Worm (Caenorhabditis elegans): ENCODE data around the gene C49H3.6.

C49H3.6 gene

DNA sequence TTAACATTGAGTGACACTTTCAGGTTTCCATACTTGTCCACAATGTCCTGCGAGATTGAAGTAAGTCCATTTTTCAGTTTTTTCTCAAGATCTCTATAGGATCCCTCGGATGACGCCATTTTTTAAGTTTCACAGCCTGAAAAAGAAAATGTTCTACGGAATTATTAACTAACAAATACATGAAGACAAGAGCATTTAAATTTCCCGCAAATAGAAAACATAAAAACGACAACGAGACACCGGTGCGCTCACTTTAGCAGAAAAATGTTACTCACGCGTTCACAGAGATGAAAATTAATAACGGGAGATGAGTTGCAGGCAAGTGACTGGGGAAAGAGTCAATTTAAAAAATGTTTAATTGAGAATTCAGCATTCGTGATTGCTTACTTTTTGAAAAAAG, 42.9 kb downstream of the C49H3.6 start, which contains the start of gene czw-1:
TSS of gene czw-1 (minus strand) at position 369 of the 400 bp plus-strand sequence.
- TF ChIP-seq nhr-76 (tag; optimal IDR thresholded peaks at IDR 0.05) (no peak), lsy-12 (tag; optimal IDR thresholded peaks at IDR 0.05) (no peak), ceh-82 (tag; optimal IDR thresholded peaks at IDR 0.05) (no peak), nhr-11 (tag; optimal IDR thresholded peaks at IDR 0.05) (no peak), egl-5 (tag; optimal IDR thresholded peaks at IDR 0.05) (no peak), nfya-1 (tag; optimal IDR thresholded peaks at IDR 0.05; ENCODE audit: insufficient read depth) (no peak), fkh-2 (tag; optimal IDR thresholded peaks at IDR 0.05) (no peak), fkh-10 (GFP tag; optimal IDR thresholded peaks at IDR 0.05) (no peak), elt-2 (tag; optimal IDR thresholded peaks at IDR 0.05) (no peak), nhr-77 (tag; optimal IDR thresholded peaks at IDR 0.05) (no peak), mdl-1 (tag; optimal IDR thresholded peaks at IDR 0.05) (no peak), aly-2 (tag; optimal IDR thresholded peaks at IDR 0.05) (no peak), jun-1 (tag; optimal IDR thresholded peaks at IDR 0.05) (no peak)

DNA sequence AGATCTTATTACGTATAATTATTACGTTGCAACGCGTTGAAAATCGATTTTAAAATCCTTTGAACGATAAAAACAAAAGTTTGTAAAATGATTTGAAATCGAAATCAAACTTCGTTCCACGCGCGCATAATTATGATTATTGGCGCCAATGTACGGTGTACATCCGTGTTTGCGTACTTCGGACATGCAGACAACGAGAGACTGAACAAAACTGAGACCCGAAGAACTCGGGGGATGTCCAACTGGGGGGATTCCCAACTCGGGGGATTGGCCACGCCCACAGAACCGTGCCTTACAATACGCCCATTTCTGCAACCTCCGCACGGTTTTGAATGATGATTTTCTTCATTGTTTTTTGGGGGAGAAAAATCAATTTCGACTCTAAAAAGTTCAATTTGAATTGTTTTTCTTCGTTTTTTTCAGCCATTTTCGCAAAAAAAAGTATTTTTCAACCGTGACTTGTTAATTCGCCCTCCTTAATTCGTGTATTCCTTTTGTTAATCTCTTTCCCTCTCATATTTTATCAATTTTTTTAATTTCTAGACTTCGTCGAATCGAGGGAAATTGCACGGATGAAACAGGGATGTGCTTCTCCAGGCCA, 43.5 kb downstream of the C49H3.6 start, which contains the start of gene F20D12.12:
TSS of gene F20D12.12 (plus strand) at position 542 of the 601 bp plus-strand sequence.
- peak; percentile 19 for TF ChIP-seq snpc-4 (tag; optimal IDR thresholded peaks at IDR 0.05)
- peak; percentile 56 for TF ChIP-seq hmg-11 (tag; optimal IDR thresholded peaks at IDR 0.05)
- TF ChIP-seq nfya-1 (tag; optimal IDR thresholded peaks at IDR 0.05; ENCODE audit: insufficient read depth), result peak; percentile 85
- peak; percentile 57 for TF ChIP-seq lsy-12 (tag; optimal IDR thresholded peaks at IDR 0.05)
- peak; percentile 7 for TF ChIP-seq nhr-43 (tag; optimal IDR thresholded peaks at IDR 0.05; ENCODE audit: poor library complexity, severe bottlenecking)
- TF ChIP-seq lin-39 (tag; optimal IDR thresholded peaks at IDR 0.05), result peak; percentile 66
- TF ChIP-seq pha-4 (tag; optimal IDR thresholded peaks at IDR 0.05), result peak; percentile 66
- peak; percentile 52 for TF ChIP-seq elt-2 (tag; optimal IDR thresholded peaks at IDR 0.05)
- peak; percentile 67 for TF ChIP-seq nhr-23 (tag; optimal IDR thresholded peaks at IDR 0.05)
- peak; percentile 69 for TF ChIP-seq lin-15B (tag; optimal IDR thresholded peaks at IDR 0.05)

DNA sequence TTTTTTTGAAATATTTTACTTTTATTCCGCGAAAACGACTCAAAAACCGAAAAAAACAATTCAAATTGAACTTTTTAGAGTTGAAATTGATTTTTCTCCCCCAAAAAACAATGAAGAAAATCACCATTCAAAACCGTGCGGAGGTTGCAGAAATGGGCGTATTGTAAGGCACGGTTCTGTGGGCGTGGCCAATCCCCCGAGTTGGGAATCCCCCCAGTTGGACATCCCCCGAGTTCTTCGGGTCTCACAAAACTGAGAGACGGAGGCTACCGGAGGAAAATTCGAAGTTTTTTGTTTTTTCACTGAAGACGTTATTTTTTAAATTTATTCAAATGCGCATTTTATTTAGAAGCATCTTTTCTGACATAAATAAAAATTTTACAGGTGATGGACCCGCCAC, 44.8 kb downstream of the C49H3.6 start, which contains the start of gene mcm-3AP:
TSS of gene mcm-3AP (plus strand) at position 383 of the 400 bp plus-strand sequence.
- TF ChIP-seq nfya-1 (tag; optimal IDR thresholded peaks at IDR 0.05; ENCODE audit: insufficient read depth), result peak; percentile 58
- TF ChIP-seq elt-2 (tag; optimal IDR thresholded peaks at IDR 0.05), result peak; percentile 26
- peak; percentile 13 for TF ChIP-seq hmg-11 (tag; optimal IDR thresholded peaks at IDR 0.05)

ce11 chrIV:7954006-7954405, 50.5 kb downstream of the C49H3.6 start:
- no peak for TF ChIP-seq zag-1 (tag; optimal IDR thresholded peaks at IDR 0.05)

DNA sequence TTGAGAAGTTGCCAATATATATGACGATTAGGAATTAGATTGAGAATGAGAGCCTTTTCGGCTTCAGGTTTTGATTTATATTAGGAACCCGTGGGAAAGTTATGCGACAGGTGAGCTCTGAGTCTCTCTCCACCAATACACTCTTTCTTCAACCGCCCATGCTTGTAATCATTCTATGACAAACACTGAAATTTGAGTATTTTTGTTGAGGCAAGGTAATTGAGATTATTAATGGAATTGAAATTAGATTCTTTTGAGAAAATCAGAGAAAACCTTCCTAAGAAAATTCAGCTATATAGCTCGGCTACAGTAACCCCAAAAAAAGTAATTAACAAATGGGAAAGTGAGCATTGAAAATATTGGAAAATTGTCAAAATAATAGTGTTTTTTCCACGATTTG, 52.3 kb downstream of the C49H3.6 start, which contains the start of gene ceh-19:
TSS of gene ceh-19 (minus strand) at position 101 of the 400 bp plus-strand sequence.
- no peak for TF ChIP-seq ztf-4 (tag; optimal IDR thresholded peaks at IDR 0.05)
- TF ChIP-seq ceh-16 (tag; optimal IDR thresholded peaks at IDR 0.05), result no peak
- no peak for TF ChIP-seq nhr-12 (tag; optimal IDR thresholded peaks at IDR 0.05)
- TF ChIP-seq R02D3.7 (tag; optimal IDR thresholded peaks at IDR 0.05), result no peak
- no peak for TF ChIP-seq nhr-25 (tag; optimal IDR thresholded peaks at IDR 0.05)
- TF ChIP-seq snpc-4 (tag; optimal IDR thresholded peaks at IDR 0.05), result no peak
- TF ChIP-seq skn-1 (tag; optimal IDR thresholded peaks at IDR 0.05), result no peak
- no peak for TF ChIP-seq aly-2 (tag; optimal IDR thresholded peaks at IDR 0.05)
- TF ChIP-seq elt-1 (tag; optimal IDR thresholded peaks at IDR 0.05), result no peak
- no peak for TF ChIP-seq unc-62 (GFP tag; optimal IDR thresholded peaks at IDR 0.05)
- no peak for TF ChIP-seq ceh-9 (tag; optimal IDR thresholded peaks at IDR 0.05)
